Worm (Caenorhabditis elegans): Measurements from ENCODE around the gene K06H7.7.

Gene K06H7.7

DNA sequence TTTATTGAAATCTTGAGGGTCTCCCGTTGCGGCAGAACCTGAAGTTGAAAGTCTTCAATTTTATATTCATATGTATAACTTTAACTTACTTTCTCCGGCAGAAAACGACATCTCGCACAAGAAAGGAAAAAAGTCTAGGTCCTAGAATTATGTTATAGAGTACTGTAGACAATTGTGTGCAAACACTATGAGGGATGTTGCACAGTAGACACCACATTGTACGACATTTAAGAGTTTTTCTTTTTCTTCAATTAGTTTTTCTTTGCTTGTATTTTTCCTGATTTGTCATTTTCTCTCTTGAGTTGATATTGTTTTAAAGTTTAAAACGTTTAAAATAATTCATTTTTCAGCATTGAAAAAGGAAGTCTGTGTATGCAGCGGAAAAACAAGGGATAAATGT is at the start of gene K06H7.7, which contains the start of gene grp-1 (continued):
- TF ChIP-seq tbx-2 (tag; optimal IDR thresholded peaks at IDR 0.05): peak; percentile 52
- TF ChIP-seq ceh-63 (GFP tag; optimal IDR thresholded peaks at IDR 0.05): no peak
- peak; percentile 77 for TF ChIP-seq snu-23 (GFP tag; optimal IDR thresholded peaks at IDR 0.05)
- TF ChIP-seq nhr-84 (tag; optimal IDR thresholded peaks at IDR 0.05): no peak
- TF ChIP-seq ceh-88 (GFP tag; IDR thresholded peaks at IDR 0.05): no peak
- TF ChIP-seq zip-4 (GFP tag; optimal IDR thresholded peaks at IDR 0.05): peak; percentile 27
- peak; percentile 64 for TF ChIP-seq skn-1 (tag; optimal IDR thresholded peaks at IDR 0.05)
- TF ChIP-seq irx-1 (tag; optimal IDR thresholded peaks at IDR 0.05): no peak
- peak; percentile 19 for TF ChIP-seq jun-1 (tag; optimal IDR thresholded peaks at IDR 0.05)

DNA sequence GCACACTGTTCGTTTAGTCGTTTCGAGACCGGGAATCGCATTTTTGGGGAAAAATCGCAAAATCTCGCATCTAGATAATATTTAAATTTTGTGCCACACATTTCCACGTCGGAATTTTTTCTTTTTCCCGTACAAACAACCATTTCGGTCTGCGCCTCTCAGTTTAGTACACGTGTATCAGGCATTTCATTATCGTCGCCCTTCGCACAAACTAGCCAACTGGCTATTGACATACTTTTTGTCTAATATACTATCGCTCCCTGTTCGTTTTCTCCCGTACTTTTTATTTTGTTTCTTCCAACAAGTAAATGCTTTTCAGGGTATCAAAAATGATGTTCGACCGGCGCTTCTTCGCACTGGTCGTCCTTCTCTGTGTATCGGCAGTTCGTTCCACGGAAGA is 48.1 kb upstream of the K06H7.7 start, which contains the start of gene C14B9.2:
Gene C14B9.2, plus strand, starts transcription at position 320 of the 400 bp plus-strand sequence.
- peak; percentile 50 for TF ChIP-seq xbp-1 (tag; optimal IDR thresholded peaks at IDR 0.05)
- no peak for TF ChIP-seq nhr-19 (GFP tag; conservative IDR thresholded peaks at IDR 0.05)

DNA sequence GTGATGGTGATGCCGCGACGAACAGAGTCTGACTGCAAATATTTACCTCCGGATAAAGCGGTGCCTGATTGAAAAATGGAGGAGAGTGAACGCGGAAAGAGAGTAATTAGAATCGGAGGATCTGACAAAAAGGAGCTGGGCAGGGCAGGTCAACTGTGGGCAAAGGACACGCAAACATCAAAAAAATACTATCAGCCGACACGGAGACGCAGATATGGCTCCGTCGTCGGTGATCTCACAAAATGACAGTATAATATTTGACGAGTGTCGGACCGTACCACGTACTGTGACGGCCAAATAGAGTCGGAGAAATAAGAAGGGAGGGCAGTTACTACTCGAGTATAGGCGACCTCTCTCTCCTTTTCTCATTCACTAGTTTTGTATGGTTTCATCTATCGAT is 47.2 kb upstream of the K06H7.7 start:
- TF ChIP-seq vab-15 (tag; optimal IDR thresholded peaks at IDR 0.05): no peak
- TF ChIP-seq ztf-11 (tag; optimal IDR thresholded peaks at IDR 0.05): no peak
- no peak for TF ChIP-seq ama-1 (optimal IDR thresholded peaks at IDR 0.05)
- TF ChIP-seq nhr-84 (tag; optimal IDR thresholded peaks at IDR 0.05): no peak
- no peak for TF ChIP-seq blmp-1 (tag; optimal IDR thresholded peaks at IDR 0.05)
- TF ChIP-seq tlp-1 (tag; optimal IDR thresholded peaks at IDR 0.05): no peak
- no peak for TF ChIP-seq lir-3 (tag; optimal IDR thresholded peaks at IDR 0.05; ENCODE audit: poor library complexity)
- TF ChIP-seq fos-1 (tag; optimal IDR thresholded peaks at IDR 0.05): no peak
- peak in 1 of 2 experiments; percentile 43 for TF ChIP-seq lsy-2 (tag; optimal IDR thresholded peaks at IDR 0.05)
- no peak for TF ChIP-seq mab-9 (GFP tag; IDR thresholded peaks at IDR 0.05)
- TF ChIP-seq nhr-71 (tag; optimal IDR thresholded peaks at IDR 0.05): no peak
- TF ChIP-seq dpl-1 (GFP tag; optimal IDR thresholded peaks at IDR 0.05): no peak
- no peak for TF ChIP-seq ceh-8 (GFP tag; optimal IDR thresholded peaks at IDR 0.05)
- no peak for TF ChIP-seq ces-1 (GFP tag; optimal IDR thresholded peaks at IDR 0.05)
- TF ChIP-seq fkh-4 (tag; optimal IDR thresholded peaks at IDR 0.05; ENCODE audit: borderline replicate concordance): no peak
- TF ChIP-seq unc-30 (tag; optimal IDR thresholded peaks at IDR 0.05): no peak
- peak; percentile 5 for TF ChIP-seq nhr-85 (tag)
- TF ChIP-seq egl-27 (tag; optimal IDR thresholded peaks at IDR 0.05): no peak
- no peak for TF ChIP-seq nhr-237 (tag; optimal IDR thresholded peaks at IDR 0.05)
- peak; percentile 25; the same call in 1 of the 2 replicates for TF ChIP-seq nhr-19 (GFP tag; conservative IDR thresholded peaks at IDR 0.05)
- no peak for TF ChIP-seq nhr-90 (tag; optimal IDR thresholded peaks at IDR 0.05; ENCODE audit: poor library complexity)
- TF ChIP-seq alr-1 (tag; optimal IDR thresholded peaks at IDR 0.05; ENCODE audit: borderline replicate concordance): no peak
- TF ChIP-seq ceh-90 (tag; optimal IDR thresholded peaks at IDR 0.05): no peak
- TF ChIP-seq unc-130 (tag; optimal IDR thresholded peaks at IDR 0.05): no peak
- TF ChIP-seq mep-1 (tag; optimal IDR thresholded peaks at IDR 0.05): no peak
- no peak for TF ChIP-seq hpl-2 (GFP tag; optimal IDR thresholded peaks at IDR 0.05)
- TF ChIP-seq tbx-2 (tag; optimal IDR thresholded peaks at IDR 0.05): peak; percentile 1
- TF ChIP-seq zip-4 (GFP tag; optimal IDR thresholded peaks at IDR 0.05): no peak
- no peak for TF ChIP-seq swsn-7 (tag; optimal IDR thresholded peaks at IDR 0.05)
- TF ChIP-seq mef-2 (tag; optimal IDR thresholded peaks at IDR 0.05): no peak
- no peak for TF ChIP-seq efl-3 (GFP tag; optimal IDR thresholded peaks at IDR 0.05)
- no peak for TF ChIP-seq hlh-4 (tag; optimal IDR thresholded peaks at IDR 0.05)
- TF ChIP-seq Y116A8C.19 (tag; optimal IDR thresholded peaks at IDR 0.05; ENCODE audit: borderline replicate concordance): no peak
- TF ChIP-seq grh-1 (GFP tag; IDR thresholded peaks at IDR 0.05): no peak
- no peak for TF ChIP-seq nhr-28 (tag; optimal IDR thresholded peaks at IDR 0.05)
- TF ChIP-seq irx-1 (tag; optimal IDR thresholded peaks at IDR 0.05): no peak
- TF ChIP-seq C04F5.9 (tag; optimal IDR thresholded peaks at IDR 0.05): no peak
- no peak for TF ChIP-seq mdl-1 (tag; optimal IDR thresholded peaks at IDR 0.05)
- TF ChIP-seq pax-3 (tag; optimal IDR thresholded peaks at IDR 0.05): no peak
- TF ChIP-seq lin-14 (GFP tag; optimal IDR thresholded peaks at IDR 0.05): peak; percentile 22
- no peak for TF ChIP-seq elt-3 (tag; optimal IDR thresholded peaks at IDR 0.05)
- no peak for TF ChIP-seq ceh-82 (tag; optimal IDR thresholded peaks at IDR 0.05)
- no peak for TF ChIP-seq F16B12.6 (tag; optimal IDR thresholded peaks at IDR 0.05)
